Worm (Caenorhabditis elegans) whole organism, L2 larva: ENCODE results near the gene F32D8.2.

Experiments
- C34F6.9 ChIP-seq: fragments of 150-350 bp; optimal IDR thresholded peaks from 2 replicates; lab custom pipeline; 2014; ENCODE audit warnings: missing biosample characterization, missing genetic modification characterization
- Y55F3AM.14 ChIP-seq: fragments of 200-800 bp; sonication (Bioruptor generic); optimal IDR thresholded peaks from 2 replicates; lab custom pipeline; 2018; ENCODE audit warnings: mild to moderate bottlenecking, missing genetic modification characterization, missing compliant biosample characterization
- alr-1 ChIP-seq: fragments of 150-350 bp; optimal IDR thresholded peaks from 2 replicates; lab custom pipeline; 2014; ENCODE audit warnings: missing biosample characterization, missing genetic modification characterization
- ama-1 ChIP-seq: fragments of 150-350 bp; optimal IDR thresholded peaks from 2 replicates; lab custom pipeline; 2018; ENCODE audit warnings: inconsistent platforms
- blmp-1 ChIP-seq: sonication (generic microtip); optimal IDR thresholded peaks from 2 replicates; lab custom pipeline; 2017; ENCODE audit warnings: missing genetic modification characterization, mild to moderate bottlenecking, missing compliant biosample characterization, antibody characterized with exemption, moderate library complexity; ENCODE audit not compliant: insufficient read depth
- ceh-82 ChIP-seq: fragments of 150-350 bp; optimal IDR thresholded peaks from 2 replicates; lab custom pipeline; 2014; ENCODE audit warnings: missing biosample characterization, missing genetic modification characterization
- dmd-4 ChIP-seq: sonication (generic microtip); optimal IDR thresholded peaks from 2 replicates; lab custom pipeline; 2017; ENCODE audit warnings: missing biosample characterization, missing genetic modification characterization
- egl-27 ChIP-seq: sonication (generic microtip); optimal IDR thresholded peaks from 3 replicates; lab custom pipeline; 2017; ENCODE audit warnings: missing biosample characterization, missing genetic modification reagents, missing genetic modification characterization
- elt-1 ChIP-seq: fragments of 150-350 bp; optimal IDR thresholded peaks from 2 replicates; lab custom pipeline; 2014; ENCODE audit warnings: missing biosample characterization, missing genetic modification characterization
- gmeb-1 ChIP-seq: fragments of 150-350 bp; optimal IDR thresholded peaks from 2 replicates; lab custom pipeline; 2014; ENCODE audit warnings: missing biosample characterization, missing genetic modification characterization
- lin-13 ChIP-seq: fragments of 150-350 bp; optimal IDR thresholded peaks from 2 replicates; lab custom pipeline; 2014; ENCODE audit warnings: missing biosample characterization, missing genetic modification reagents, missing genetic modification characterization
- mab-5 ChIP-seq: fragments of 150-350 bp; optimal IDR thresholded peaks from 2 replicates; lab custom pipeline; 2014; ENCODE audit warnings: missing biosample characterization, missing genetic modification characterization
- mbf-1 ChIP-seq: sonication (generic microtip); optimal IDR thresholded peaks from 2 replicates; lab custom pipeline; 2017; ENCODE audit warnings: missing biosample characterization, missing genetic modification characterization
- mdl-1 ChIP-seq, 2 experiments: fragments of 150-350 bp in 1 of 2; sonication (generic microtip) in 1 of 2; optimal IDR thresholded peaks; 2 replicates each; lab custom pipeline; 2017; ENCODE audit warnings: missing biosample characterization in 2 of 2, missing genetic modification characterization in 2 of 2
- nhr-10 ChIP-seq: sonication (generic microtip); optimal IDR thresholded peaks from 2 replicates; lab custom pipeline; 2017; ENCODE audit warnings: missing biosample characterization, missing genetic modification characterization
- nhr-11 ChIP-seq: fragments of 150-350 bp; optimal IDR thresholded peaks from 2 replicates; lab custom pipeline; 2014; ENCODE audit warnings: missing biosample characterization, missing genetic modification characterization
- nhr-12 ChIP-seq: fragments of 150-350 bp; optimal IDR thresholded peaks from 2 replicates; lab custom pipeline; 2014; ENCODE audit warnings: missing biosample characterization, missing genetic modification characterization
- nhr-129 ChIP-seq: fragments of 150-350 bp; optimal IDR thresholded peaks from 2 replicates; lab custom pipeline; 2014; ENCODE audit warnings: missing biosample characterization, missing genetic modification characterization
- nhr-21 ChIP-seq: fragments of 150-350 bp; optimal IDR thresholded peaks from 2 replicates; lab custom pipeline; 2014; ENCODE audit warnings: missing biosample characterization, missing genetic modification characterization
- nhr-25 ChIP-seq: fragments of 150-350 bp; sonication (generic microtip); optimal IDR thresholded peaks from 3 replicates; lab custom pipeline; 2014; ENCODE audit warnings: missing biosample characterization, missing genetic modification characterization
- nhr-6 ChIP-seq: fragments of 150-350 bp; optimal IDR thresholded peaks from 2 replicates; lab custom pipeline; 2014; ENCODE audit warnings: missing biosample characterization, missing genetic modification characterization
- nhr-77 ChIP-seq: fragments of 150-350 bp; optimal IDR thresholded peaks from 2 replicates; lab custom pipeline; 2014; ENCODE audit warnings: missing biosample characterization, missing genetic modification characterization
- skn-1 ChIP-seq: sonication (generic microtip); optimal IDR thresholded peaks from 2 replicates; lab custom pipeline; 2017; ENCODE audit warnings: missing biosample characterization, missing genetic modification characterization
- sma-3 ChIP-seq: sonication (generic microtip); optimal IDR thresholded peaks from 2 replicates; lab custom pipeline; 2016; ENCODE audit warnings: missing genetic modification reagents, missing genetic modification characterization, missing compliant biosample characterization
- sma-9 ChIP-seq, 2 experiments: fragments of 150-350 bp in 1 of 2; sonication (generic microtip) in 1 of 2; optimal IDR thresholded peaks; 2 replicates each; lab custom pipeline; 2014 to 2016; ENCODE audit warnings: missing genetic modification characterization in 2 of 2, mild to moderate bottlenecking in 1 of 2, missing biosample characterization in 1 of 2, missing compliant biosample characterization in 1 of 2, missing genetic modification reagents in 1 of 2, moderate library complexity in 1 of 2
- unc-39 ChIP-seq: fragments of 150-350 bp; optimal IDR thresholded peaks from 2 replicates; lab custom pipeline; 2014; ENCODE audit warnings: missing biosample characterization, missing genetic modification characterization
- zag-1 ChIP-seq: fragments of 150-350 bp; optimal IDR thresholded peaks from 2 replicates; lab custom pipeline; 2014; ENCODE audit warnings: missing biosample characterization, missing genetic modification characterization
- ztf-11 ChIP-seq: sonication (generic microtip); optimal IDR thresholded peaks from 2 replicates; lab custom pipeline; 2017; ENCODE audit warnings: missing biosample characterization, missing genetic modification characterization
- ztf-4 ChIP-seq: fragments of 150-350 bp; optimal IDR thresholded peaks from 2 replicates; lab custom pipeline; 2014; ENCODE audit warnings: missing biosample characterization, missing genetic modification characterization

The F32D8.2 gene

ce11 chrV:10880138-10880882 is 3.3 kb upstream of the F32D8.2 start, which contains the start of gene F32D8.1:
Gene F32D8.1 (plus strand): TSS chrV:10880832.
- no peak for TF ChIP-seq ztf-4 (tag; lab: Kevin White, UChicago)

ce11 chrV:10886405-10886887 is 2.9 kb downstream of the F32D8.2 start, which contains the start of gene F32D8.3:
Gene F32D8.3 (plus strand): TSS chrV:10886837.
- TF ChIP-seq nhr-25 (tag; lab: Kevin White, UChicago): peak; percentile 19
- no peak for TF ChIP-seq nhr-6
- TF ChIP-seq skn-1 (tag; lab: Kevin White, UChicago): no peak
- no peak for TF ChIP-seq mab-5 (tag; lab: Kevin White, UChicago)
- no peak for TF ChIP-seq nhr-12 (tag; lab: Kevin White, UChicago)
- TF ChIP-seq sma-9 (GFP tag; optimal IDR thresholded peaks at IDR 0.05; lab: Kevin White, UChicago): peak; percentile 16
- TF ChIP-seq sma-9 (tag; optimal IDR thresholded peaks at IDR 0.05; lab: Kevin White, UChicago): no peak
- no peak for TF ChIP-seq nhr-10 (tag; lab: Kevin White, UChicago)
- TF ChIP-seq zag-1 (tag; lab: Kevin White, UChicago): no peak
- TF ChIP-seq sma-3: no peak
- no peak for TF ChIP-seq mdl-1 (tag; optimal IDR thresholded peaks at IDR 0.05; lab: Kevin White, UChicago)
- TF ChIP-seq dmd-4 (tag; lab: Kevin White, UChicago): no peak
- TF ChIP-seq Y55F3AM.14 (GFP tag; lab: Kevin White, UChicago): no peak
- no peak for TF ChIP-seq ceh-82 (tag; lab: Kevin White, UChicago)
- no peak for TF ChIP-seq nhr-129
- no peak for TF ChIP-seq lin-13 (GFP tag; lab: Kevin White, UChicago)
- no peak for TF ChIP-seq elt-1 (tag; lab: Kevin White, UChicago)
- no peak for TF ChIP-seq alr-1 (tag; lab: Kevin White, UChicago)
- TF ChIP-seq ztf-11 (tag; lab: Kevin White, UChicago): no peak
- TF ChIP-seq mbf-1 (tag; lab: Kevin White, UChicago): no peak
- no peak for TF ChIP-seq nhr-11 (tag; lab: Kevin White, UChicago)
- peak; percentile 39 for TF ChIP-seq nhr-21
- no peak for TF ChIP-seq C34F6.9 (tag; lab: Kevin White, UChicago)
- no peak for TF ChIP-seq nhr-77 (tag; lab: Kevin White, UChicago)
- no peak for TF ChIP-seq gmeb-1
- peak; percentile 71 for TF ChIP-seq blmp-1 (tag; lab: Kevin White, UChicago)

- TF ChIP-seq Y55F3AM.14 (GFP tag; lab: Kevin White, UChicago) (peak; percentile 83), unc-39 (tag; lab: Kevin White, UChicago) (no peak), nhr-12 (tag; lab: Kevin White, UChicago) (no peak), zag-1 (tag; lab: Kevin White, UChicago) (no peak)
Observed at ce11 chrV:10887564-10887963, 4.0 kb downstream of the F32D8.2 start.

- TF ChIP-seq sma-9 (GFP tag; optimal IDR thresholded peaks at IDR 0.05; lab: Kevin White, UChicago) (peak; percentile 11), sma-9 (tag; optimal IDR thresholded peaks at IDR 0.05; lab: Kevin White, UChicago) (no peak), nhr-129 (no peak), zag-1 (tag; lab: Kevin White, UChicago) (no peak)
Observed at ce11 chrV:10888153-10888552, 4.6 kb downstream of the F32D8.2 start.

ce11 chrV:10889036-10889435 is 5.5 kb downstream of the F32D8.2 start, which contains the start of gene F32D8.11:
Gene F32D8.11 (minus strand): TSS chrV:10889136.
- no peak for TF ChIP-seq skn-1 (tag; lab: Kevin White, UChicago)
- no peak for TF ChIP-seq egl-27 (tag; lab: Kevin White, UChicago)
- no peak for TF ChIP-seq nhr-77 (tag; lab: Kevin White, UChicago)

DNA sequence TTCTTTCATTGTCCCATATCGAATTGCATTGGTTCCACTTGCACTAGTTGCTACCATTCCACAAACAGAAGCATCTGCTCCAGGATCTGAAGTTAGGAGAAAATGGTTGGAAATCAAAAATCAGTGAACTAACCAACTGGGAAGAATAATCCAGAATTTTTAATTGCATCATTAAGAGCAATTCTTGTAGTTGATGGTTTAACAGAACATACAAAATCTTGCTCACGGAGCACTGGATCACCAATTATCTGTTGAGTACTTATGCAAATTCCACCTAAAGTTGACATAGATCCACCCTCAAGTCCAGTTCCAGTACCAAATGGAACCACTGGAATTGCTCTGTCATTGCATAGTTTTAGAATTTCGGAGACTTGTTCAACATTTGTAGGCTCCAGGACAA is 6.2 kb downstream of the F32D8.2 start:
- TF ChIP-seq ama-1 (peak; percentile 47), sma-9 (GFP tag; optimal IDR thresholded peaks at IDR 0.05; lab: Kevin White, UChicago) (no peak), sma-9 (tag; optimal IDR thresholded peaks at IDR 0.05; lab: Kevin White, UChicago) (no peak)
